Fruit fly (Drosophila melanogaster) whole organism, embryonic: ENCODE results near the gene Gs2.
A peak's percentile ranks its signal among the peaks of the same experiment; 100 is the strongest.

Experiments used
- Asciz ChIP-seq: fragments of 200-800 bp; sonication (Bioruptor generic); optimal IDR thresholded peaks from 2 replicates; lab custom pipeline; 2017; ENCODE audit warnings: missing biosample characterization, mild to moderate bottlenecking, missing genetic modification characterization, missing genetic modification reagents
- Atf6 ChIP-seq: fragments of 200-800 bp; sonication (Bioruptor generic); IDR thresholded peaks from 2 replicates; pipeline ENCODE4 v1.3.6; 2022; ENCODE audit warnings: missing biosample characterization, missing genetic modification characterization
- BtbVII ChIP-seq: fragments of 200-800 bp; sonication (Bioruptor generic); optimal IDR thresholded peaks from 3 replicates; lab custom pipeline; 2017; ENCODE audit warnings: missing biosample characterization, mild to moderate bottlenecking, missing genetic modification characterization
- CG10274 ChIP-seq: fragments of 200-800 bp; sonication (Bioruptor generic); optimal IDR thresholded peaks from 3 replicates; lab custom pipeline; 2017; ENCODE audit warnings: missing biosample characterization, mild to moderate bottlenecking, missing genetic modification characterization
- CG10654 ChIP-seq: fragments of 200-800 bp; sonication (Bioruptor generic); optimal IDR thresholded peaks from 2 replicates; lab custom pipeline; 2016; ENCODE audit warnings: missing biosample characterization, missing genetic modification characterization
- CG11456 ChIP-seq: fragments of 200-800 bp; sonication (Bioruptor generic); IDR thresholded peaks from 3 replicates; pipeline ENCODE4 v1.3.6; 2022; ENCODE audit warnings: missing biosample characterization, missing genetic modification characterization
- CG1233 ChIP-seq: fragments of 200-800 bp; sonication (Bioruptor generic); optimal IDR thresholded peaks from 4 replicates; lab custom pipeline; 2018; ENCODE audit warnings: missing biosample characterization, mild to moderate bottlenecking, missing genetic modification characterization
- CG14441 ChIP-seq: fragments of 200-800 bp; sonication (Bioruptor generic); IDR thresholded peaks from 2 replicates; pipeline ENCODE4 v1.3.6; 2022; ENCODE audit warnings: missing biosample characterization, missing genetic modification characterization
- CG18476 ChIP-seq: fragments of 200-800 bp; sonication (Bioruptor generic); optimal IDR thresholded peaks from 2 replicates; lab custom pipeline; 2016; ENCODE audit warnings: missing biosample characterization, mild to moderate bottlenecking, missing genetic modification characterization
- CG3065 ChIP-seq: fragments of 200-800 bp; sonication (Bioruptor generic); optimal IDR thresholded peaks from 2 replicates; lab custom pipeline; 2016; ENCODE audit warnings: missing biosample characterization, missing genetic modification characterization
- CG32772 ChIP-seq: fragments of 200-800 bp; sonication (Bioruptor generic); IDR thresholded peaks from 2 replicates; pipeline ENCODE4 v1.3.6; 2022; ENCODE audit warnings: missing biosample characterization, missing genetic modification characterization
- CG34422 ChIP-seq: fragments of 200-800 bp; sonication (Bioruptor generic); IDR thresholded peaks from 3 replicates; pipeline ENCODE4 v1.3.6; 2022; ENCODE audit warnings: missing biosample characterization, missing genetic modification characterization
- CG42726 ChIP-seq: fragments of 200-800 bp; sonication (Bioruptor generic); IDR thresholded peaks from 2 replicates; pipeline ENCODE4 v1.3.6; 2022; ENCODE audit warnings: missing biosample characterization, missing genetic modification characterization; ENCODE audit not compliant: partially characterized antibody
- CG4424 ChIP-seq: fragments of 200-800 bp; sonication (Bioruptor generic); optimal IDR thresholded peaks from 3 replicates; lab custom pipeline; 2016; ENCODE audit warnings: missing biosample characterization, missing genetic modification characterization
- CG6254 ChIP-seq: fragments of 200-800 bp; sonication (Bioruptor generic); optimal IDR thresholded peaks from 3 replicates; lab custom pipeline; 2017; ENCODE audit warnings: mild to moderate bottlenecking, missing biosample characterization, missing genetic modification reagents, missing genetic modification characterization
- CG7839 ChIP-seq: fragments of 200-800 bp; sonication (Bioruptor generic); optimal IDR thresholded peaks from 3 replicates; lab custom pipeline; 2018; ENCODE audit warnings: missing biosample characterization, mild to moderate bottlenecking, missing genetic modification characterization, moderate library complexity
- CG7987 ChIP-seq: fragments of 200-800 bp; sonication (Bioruptor generic); optimal IDR thresholded peaks from 2 replicates; lab custom pipeline; 2018; ENCODE audit warnings: missing biosample characterization, mild to moderate bottlenecking, missing genetic modification characterization, moderate library complexity
- CG8290 ChIP-seq, 3 experiments: fragments of 200-800 bp; sonication (Bioruptor generic); optimal IDR thresholded peaks; 2 replicates each; lab custom pipeline; 2016 to 2019; ENCODE audit warnings: missing biosample characterization in 3 of 3, missing genetic modification characterization in 3 of 3, mild to moderate bottlenecking in 2 of 3, moderate library complexity in 1 of 3
- CG9932 ChIP-seq: fragments of 200-800 bp; sonication (Bioruptor generic); IDR thresholded peaks from 2 replicates; pipeline ENCODE4 v1.3.6; 2022; ENCODE audit warnings: missing biosample characterization, missing genetic modification characterization
- E2f1 ChIP-seq: fragments of 200-800 bp; sonication (Bioruptor generic); IDR thresholded peaks from 2 replicates; pipeline ENCODE4 v1.3.6; 2022; ENCODE audit warnings: missing biosample characterization, missing genetic modification characterization
- ERR ChIP-seq: fragments of 200-800 bp; sonication (Bioruptor generic); optimal IDR thresholded peaks from 2 replicates; lab custom pipeline; 2016; ENCODE audit warnings: missing biosample characterization, missing genetic modification characterization
- Ets65A ChIP-seq: fragments of 200-800 bp; sonication (Bioruptor generic); peaks from one replicate; lab custom pipeline; 2016; ENCODE audit warnings: missing biosample characterization, missing genetic modification characterization
- Mrtf ChIP-seq: fragments of 200-800 bp; sonication (Bioruptor generic); IDR thresholded peaks from 3 replicates; pipeline ENCODE4 v1.3.6; 2022; ENCODE audit warnings: missing biosample characterization, missing genetic modification characterization
- NC2α ChIP-seq: fragments of 200-800 bp; sonication (Bioruptor generic); optimal IDR thresholded peaks from 2 replicates; lab custom pipeline; 2016; ENCODE audit warnings: missing biosample characterization, missing genetic modification characterization
- Optix ChIP-seq: fragments of 200-800 bp; sonication (Bioruptor generic); IDR thresholded peaks from 3 replicates; pipeline ENCODE4 v1.3.6; 2022; ENCODE audit warnings: missing biosample characterization, missing genetic modification characterization
- Rfx ChIP-seq: fragments of 200-800 bp; sonication (Bioruptor generic); IDR thresholded peaks from 2 replicates; pipeline ENCODE4 v1.3.6; 2022; ENCODE audit warnings: missing biosample characterization, missing genetic modification characterization
- Rx ChIP-seq: fragments of 200-800 bp; sonication (Bioruptor generic); IDR thresholded peaks from 2 replicates; pipeline ENCODE4 v1.3.6; 2022; ENCODE audit warnings: missing biosample characterization, missing genetic modification characterization
- amos ChIP-seq: fragments of 200-800 bp; sonication (Bioruptor generic); IDR thresholded peaks from 2 replicates; pipeline ENCODE4 v1.3.6; 2022; ENCODE audit warnings: missing biosample characterization, missing genetic modification characterization; ENCODE audit not compliant: partially characterized antibody
- ap ChIP-seq: fragments of 200-800 bp; sonication (Bioruptor generic); IDR thresholded peaks from 2 replicates; pipeline ENCODE4 v1.3.6; 2022; ENCODE audit warnings: missing biosample characterization, missing genetic modification characterization
- ase ChIP-seq: fragments of 200-800 bp; sonication (Bioruptor generic); IDR thresholded peaks from 3 replicates; pipeline ENCODE4 v1.3.6; 2022; ENCODE audit warnings: missing biosample characterization, missing genetic modification characterization
- bbx ChIP-seq: fragments of 200-800 bp; sonication (Bioruptor generic); IDR thresholded peaks from 2 replicates; pipeline ENCODE4 v1.3.6; 2022; ENCODE audit warnings: missing biosample characterization, missing genetic modification characterization; ENCODE audit not compliant: partially characterized antibody
- caup ChIP-seq: fragments of 200-800 bp; sonication (Bioruptor generic); optimal IDR thresholded peaks from 3 replicates; lab custom pipeline; 2017; ENCODE audit warnings: missing biosample characterization, mild to moderate bottlenecking, missing genetic modification characterization, moderate library complexity; ENCODE audit not compliant: severe bottlenecking
- corto ChIP-seq: fragments of 200-800 bp; sonication (Bioruptor generic); optimal IDR thresholded peaks from 2 replicates; lab custom pipeline; 2016; ENCODE audit warnings: missing biosample characterization, mild to moderate bottlenecking, missing genetic modification characterization, moderate library complexity
- ems ChIP-seq: fragments of 200-800 bp; sonication (Bioruptor generic); optimal IDR thresholded peaks from 3 replicates; lab custom pipeline; 2016; ENCODE audit warnings: missing biosample characterization, missing genetic modification characterization
- eyg ChIP-seq: fragments of 200-800 bp; sonication (Bioruptor generic); optimal IDR thresholded peaks from 3 replicates; lab custom pipeline; 2016; ENCODE audit warnings: missing biosample characterization, missing genetic modification characterization
- gce ChIP-seq: fragments of 200-800 bp; sonication (Bioruptor generic); IDR thresholded peaks from 3 replicates; pipeline ENCODE4 v1.3.6; 2022; ENCODE audit warnings: missing biosample characterization, missing genetic modification characterization
- gem ChIP-seq: fragments of 200-800 bp; sonication (Bioruptor generic); optimal IDR thresholded peaks from 2 replicates; lab custom pipeline; 2019; ENCODE audit warnings: missing biosample characterization, mild to moderate bottlenecking, missing genetic modification characterization, moderate library complexity
- hkb ChIP-seq, 2 experiments: fragments of 200-800 bp in 1 of 2; fragments of >200 bp in 1 of 2; sonication (Bioruptor generic) in 1 of 2; IDR thresholded peaks in 1 of 2; optimal IDR thresholded peaks in 1 of 2; 2 replicates each; pipeline versions ENCODE4 v1.3.6 to Lab custom; 2017 to 2022; ENCODE audit warnings: missing biosample characterization in 1 of 2, missing genetic modification characterization in 1 of 2
- ind ChIP-seq: fragments of 200-800 bp; sonication (Bioruptor generic); optimal IDR thresholded peaks from 3 replicates; lab custom pipeline; 2016; ENCODE audit warnings: missing biosample characterization, missing genetic modification characterization
- lmd ChIP-seq: fragments of 200-800 bp; sonication (Bioruptor generic); IDR thresholded peaks from 2 replicates; pipeline ENCODE4 v1.3.6; 2022; ENCODE audit warnings: missing biosample characterization, missing genetic modification characterization
- otp ChIP-seq: fragments of 200-800 bp; sonication (Bioruptor generic); IDR thresholded peaks from 3 replicates; pipeline ENCODE4, ENCODE4 v1.3.6; 2022; ENCODE audit warnings: missing biosample characterization, missing genetic modification characterization
- rib ChIP-seq: fragments of 200-800 bp; sonication (Bioruptor generic); IDR thresholded peaks from 2 replicates; pipeline ENCODE4 v1.3.6; 2022; ENCODE audit warnings: missing biosample characterization, missing genetic modification characterization
- run ChIP-seq: fragments of 200-800 bp; sonication (Bioruptor generic); optimal IDR thresholded peaks from 3 replicates; lab custom pipeline; 2018; ENCODE audit warnings: missing biosample characterization, mild to moderate bottlenecking, missing genetic modification characterization
- salm ChIP-seq: fragments of 200-800 bp; sonication (Bioruptor generic); optimal IDR thresholded peaks from 2 replicates; lab custom pipeline; 2018; ENCODE audit warnings: missing biosample characterization, mild to moderate bottlenecking, missing genetic modification characterization
- seq ChIP-seq: fragments of 200-800 bp; sonication (Bioruptor generic); IDR thresholded peaks from 2 replicates; pipeline ENCODE4 v1.3.6; 2022; ENCODE audit warnings: missing biosample characterization, missing genetic modification characterization
- tgo ChIP-seq: fragments of 200-800 bp; sonication (Bioruptor generic); IDR thresholded peaks from 3 replicates; pipeline ENCODE4 v1.3.6; 2022; ENCODE audit warnings: missing biosample characterization, missing genetic modification characterization
- twi ChIP-seq: fragments of 200-800 bp; optimal IDR thresholded peaks from 2 replicates; lab custom pipeline; 2019; ENCODE audit warnings: missing biosample characterization, mild to moderate bottlenecking, missing genetic modification characterization, moderate library complexity
- usp ChIP-seq: fragments of >200 bp; optimal IDR thresholded peaks from 2 replicates; lab custom pipeline; 2017; ENCODE audit warnings: missing biosample characterization, missing genetic modification characterization
- vvl ChIP-seq: fragments of 200-800 bp; sonication (Bioruptor generic); IDR thresholded peaks from 2 replicates; pipeline ENCODE4 v1.3.6; 2022; ENCODE audit warnings: missing biosample characterization, missing genetic modification characterization

Gs2 gene

dm6 chrX:11391364-11391915 lies 31.2 kb upstream of the Gs2 start (continued):
- TF ChIP-seq CG10274 (GFP tag; lab: Kevin White, UChicago) (no peak), caup (GFP tag; lab: Kevin White, UChicago) (peak; percentile 52), CG3065 (GFP tag; lab: Kevin White, UChicago) (no peak), ase (GFP tag; lab: Robert Waterston, UW) (0 out of 3 replicates have a peak, but pooled peaks have one; percentile 39), run (tag; lab: Kevin White, UChicago) (no peak), Rfx (GFP tag; lab: Robert Waterston, UW) (peak; percentile 87), rib (0 out of 2 replicates have a peak, but pooled peaks have one; percentile 29), ind (peak; percentile 45), salm (peak; percentile 13), ap (GFP tag; lab: Robert Waterston, UW) (0 out of 2 replicates have a peak, but pooled peaks have one; percentile 43), CG7839 (tag; lab: Kevin White, UChicago) (peak; percentile 42), Optix (GFP tag; lab: Robert Waterston, UW) (no peak), CG8290 (GFP tag; optimal IDR thresholded peaks at IDR 0.05; lab: Kevin White, UChicago) (no peak), CG8290 (tag; optimal IDR thresholded peaks at IDR 0.05; lab: Kevin White, UChicago) (peak in 1 of 2 experiments; percentile 67), Asciz (GFP tag; lab: Kevin White, UChicago) (no peak), E2f1 (GFP tag; lab: Robert Waterston, UW) (peak; percentile 36), BtbVII (GFP tag; lab: Kevin White, UChicago) (no peak), vvl (GFP tag; lab: Robert Waterston, UW) (peak; percentile 75), CG7987 (GFP tag; lab: Kevin White, UChicago) (no peak), CG10654 (GFP tag; lab: Kevin White, UChicago) (no peak), corto (GFP tag; lab: Kevin White, UChicago) (no peak), NC2α (GFP tag; lab: Kevin White, UChicago) (no peak), gce (GFP tag; lab: Robert Waterston, UW) (no peak; the same call in 2 of the 3 replicates), CG1233 (GFP tag; lab: Kevin White, UChicago) (no peak), Mrtf (GFP tag; lab: Robert Waterston, UW) (peak; percentile 68; the same call in 2 of the 3 replicates), seq (0 out of 2 replicates have a peak, but pooled peaks have one; percentile 6), otp (GFP tag; lab: Robert Waterston, UW) (0 out of 3 replicates have a peak, but pooled peaks have one; percentile 52), hkb (optimal IDR thresholded peaks at IDR 0.05; lab: Kevin White, UChicago) (no peak), hkb (GFP tag; IDR thresholded peaks at IDR 0.05; lab: Robert Waterston, UW) (peak; percentile 56; the same call in 1 of the 2 replicates), ems (GFP tag; lab: Kevin White, UChicago) (peak; percentile 3), Atf6 (GFP tag; lab: Robert Waterston, UW) (peak; percentile 34; the same call in 1 of the 2 replicates), twi (tag; lab: Kevin White, UChicago) (no peak), CG32772 (0 out of 2 replicates have a peak, but pooled peaks have one; percentile 24), CG18476 (GFP tag; lab: Kevin White, UChicago) (no peak), gem (tag; lab: Kevin White, UChicago) (peak; percentile 59), bbx (no peak), tgo (peak; percentile 44; the same call in 1 of the 3 replicates), usp (GFP tag; lab: Kevin White, UChicago) (no peak), CG4424 (GFP tag; lab: Kevin White, UChicago) (no peak), Rx (peak; percentile 68), amos (GFP tag; lab: Robert Waterston, UW) (no peak), CG34422 (GFP tag; lab: Robert Waterston, UW) (peak; percentile 25; the same call in 1 of the 3 replicates), ERR (no peak), Ets65A (GFP tag; lab: Kevin White, UChicago) (peak; percentile 94), CG9932 (GFP tag; lab: Robert Waterston, UW) (peak; percentile 80), lmd (GFP tag; lab: Robert Waterston, UW) (peak; percentile 73; the same call in 1 of the 2 replicates), CG6254 (no peak), eyg (no peak), CG11456 (GFP tag; lab: Robert Waterston, UW) (peak; percentile 75; the same call in 2 of the 3 replicates), CG42726 (GFP tag; lab: Robert Waterston, UW) (no peak), CG14441 (peak; percentile 78)
